Fruit fly (Drosophila melanogaster): ENCODE results near the gene ssx.

ssx gene

DNA sequence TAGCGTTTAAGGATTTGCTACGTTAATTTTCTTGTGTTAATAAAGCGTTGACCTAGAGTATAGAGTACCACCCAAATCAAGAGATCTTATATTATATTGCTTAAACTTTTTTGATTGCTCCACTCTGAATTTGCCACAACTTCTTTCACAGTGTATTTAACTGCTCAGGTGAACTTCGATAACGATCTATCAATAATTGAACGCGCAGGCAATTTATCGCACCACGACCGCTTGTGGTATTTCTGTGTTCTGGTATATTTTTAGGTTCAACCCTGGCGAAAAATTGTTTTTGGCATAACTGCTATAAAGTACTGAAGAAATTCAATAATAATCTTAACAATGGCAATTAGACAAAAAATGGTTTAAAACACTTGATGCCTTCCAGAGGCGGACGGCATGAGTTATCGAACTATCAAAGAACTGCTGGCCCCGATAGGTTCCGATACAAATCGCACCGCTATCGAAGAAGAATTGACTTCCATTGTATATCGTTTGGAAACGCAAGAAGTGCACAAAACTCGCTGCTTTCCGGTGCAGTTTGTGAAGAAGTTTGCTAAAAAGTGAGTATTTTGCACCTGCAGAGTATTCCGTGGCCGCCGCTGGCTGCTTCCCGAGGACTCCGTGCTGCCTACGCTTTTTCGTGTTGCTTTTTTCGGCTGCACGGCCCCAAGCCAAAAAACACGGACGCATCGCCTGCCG is at the start of gene ssx:
ssx (plus strand) TSS at position 477 of the 699 bp plus-strand sequence.
- TF ChIP-seq Dll (optimal IDR thresholded peaks at IDR 0.05) (no peak), EcR (GFP tag; optimal IDR thresholded peaks at IDR 0.05) (no peak), psq (optimal IDR thresholded peaks at IDR 0.05) (no peak), usp (GFP tag; optimal IDR thresholded peaks at IDR 0.05) (no peak), CG8478 (optimal IDR thresholded peaks at IDR 0.05) (no peak), pan (optimal IDR thresholded peaks at IDR 0.05) (no peak)

DNA sequence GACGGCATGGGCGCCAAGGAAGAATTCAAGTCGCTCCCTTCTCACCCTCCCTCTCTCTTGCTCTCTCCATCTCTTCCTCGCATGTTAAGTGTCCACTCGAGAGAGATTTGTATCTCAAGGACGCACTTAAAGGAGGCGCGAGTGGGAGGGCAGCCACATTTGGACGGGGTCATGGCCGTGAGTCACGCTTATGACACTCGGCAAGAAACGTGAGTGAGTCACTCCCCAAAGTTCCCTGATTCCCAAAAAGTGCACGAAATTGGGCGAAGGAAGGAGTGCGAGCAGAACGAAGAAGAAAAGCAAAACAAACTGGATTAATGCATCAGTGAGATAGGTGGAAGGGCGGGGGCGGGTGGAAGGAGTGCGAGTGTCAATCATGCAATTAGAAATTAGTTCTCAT is 49.3 kb upstream of the ssx start:
- TF ChIP-seq Dll (optimal IDR thresholded peaks at IDR 0.05): no peak
- no peak for TF ChIP-seq EcR (GFP tag; optimal IDR thresholded peaks at IDR 0.05)
- no peak for TF ChIP-seq pan (optimal IDR thresholded peaks at IDR 0.05)

DNA sequence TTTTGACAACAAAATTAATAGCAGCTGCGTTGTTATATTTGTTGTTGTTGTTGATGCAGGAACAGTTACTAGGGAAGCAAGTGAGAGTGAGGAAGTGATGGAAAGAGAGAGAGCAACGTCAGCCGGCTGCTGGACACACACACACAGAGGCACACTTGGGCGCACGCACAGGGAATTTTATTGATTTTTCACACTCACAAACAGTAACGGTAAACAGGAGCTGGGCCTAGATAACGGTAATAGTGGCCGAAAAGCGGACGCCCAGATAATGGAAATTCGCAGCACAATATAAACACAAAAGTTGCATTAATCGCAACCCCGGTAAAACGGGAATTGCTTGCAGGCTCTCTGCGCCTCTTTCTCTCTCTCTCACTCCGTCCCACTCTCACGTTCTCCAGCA is 48.7 kb upstream of the ssx start:
- no peak for TF ChIP-seq usp (GFP tag; optimal IDR thresholded peaks at IDR 0.05)
- no peak for TF ChIP-seq EcR (GFP tag; optimal IDR thresholded peaks at IDR 0.05)
- TF ChIP-seq CG8478 (optimal IDR thresholded peaks at IDR 0.05): no peak
- TF ChIP-seq psq (optimal IDR thresholded peaks at IDR 0.05): no peak
- TF ChIP-seq pan (optimal IDR thresholded peaks at IDR 0.05): no peak
- no peak for TF ChIP-seq Dll (optimal IDR thresholded peaks at IDR 0.05)

DNA sequence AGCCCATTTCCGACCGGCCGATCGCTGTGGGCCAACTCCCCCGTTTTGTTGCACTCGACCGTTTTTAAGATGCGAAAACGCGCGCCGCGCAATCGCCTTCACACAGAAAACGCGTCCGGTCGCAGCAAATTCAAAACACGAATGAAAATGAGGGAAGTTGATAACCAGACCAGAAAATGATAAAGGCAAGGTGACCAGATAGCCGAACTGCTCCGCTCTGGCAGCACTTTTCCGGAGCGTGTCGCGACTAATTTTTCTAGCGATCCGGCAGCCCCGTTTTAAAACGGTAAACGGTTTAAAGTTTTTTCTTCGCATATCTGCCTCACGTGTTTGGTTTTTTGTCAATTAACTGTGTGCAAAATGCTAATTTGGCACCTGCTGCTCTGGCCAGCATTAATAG is 48.2 kb upstream of the ssx start, which contains the start of gene DAAM:
DAAM (minus strand) TSS at position 149 of the 400 bp plus-strand sequence.
- TF ChIP-seq EcR (GFP tag; optimal IDR thresholded peaks at IDR 0.05) (no peak), usp (GFP tag; optimal IDR thresholded peaks at IDR 0.05) (no peak), pan (optimal IDR thresholded peaks at IDR 0.05) (no peak), psq (optimal IDR thresholded peaks at IDR 0.05) (no peak), CG8478 (optimal IDR thresholded peaks at IDR 0.05) (no peak), Dll (optimal IDR thresholded peaks at IDR 0.05) (no peak)

DNA sequence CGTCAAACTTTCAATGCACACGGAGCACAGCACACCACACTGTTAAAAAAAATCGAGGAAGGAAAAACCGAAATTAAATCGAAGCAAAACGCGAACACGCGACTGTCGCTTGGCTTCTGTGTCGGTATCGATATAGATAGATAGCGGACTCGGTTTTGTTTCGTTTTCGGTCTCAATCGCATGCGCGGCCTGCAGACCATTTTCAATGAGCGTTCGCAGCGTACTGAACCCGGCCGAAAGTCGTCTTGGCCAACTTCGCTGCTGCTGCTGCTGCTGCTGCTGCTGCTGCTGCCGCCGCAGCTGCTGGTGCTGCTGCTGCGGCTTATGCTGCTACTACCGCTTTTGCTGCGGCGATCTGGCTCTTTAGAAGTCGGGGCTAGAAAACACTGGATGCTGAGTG is 32.4 kb upstream of the ssx start:
- TF ChIP-seq CG8478 (optimal IDR thresholded peaks at IDR 0.05) (no peak), usp (GFP tag; optimal IDR thresholded peaks at IDR 0.05) (no peak), psq (optimal IDR thresholded peaks at IDR 0.05) (no peak), EcR (GFP tag; optimal IDR thresholded peaks at IDR 0.05) (no peak), pan (optimal IDR thresholded peaks at IDR 0.05) (no peak), Dll (optimal IDR thresholded peaks at IDR 0.05) (no peak)

DNA sequence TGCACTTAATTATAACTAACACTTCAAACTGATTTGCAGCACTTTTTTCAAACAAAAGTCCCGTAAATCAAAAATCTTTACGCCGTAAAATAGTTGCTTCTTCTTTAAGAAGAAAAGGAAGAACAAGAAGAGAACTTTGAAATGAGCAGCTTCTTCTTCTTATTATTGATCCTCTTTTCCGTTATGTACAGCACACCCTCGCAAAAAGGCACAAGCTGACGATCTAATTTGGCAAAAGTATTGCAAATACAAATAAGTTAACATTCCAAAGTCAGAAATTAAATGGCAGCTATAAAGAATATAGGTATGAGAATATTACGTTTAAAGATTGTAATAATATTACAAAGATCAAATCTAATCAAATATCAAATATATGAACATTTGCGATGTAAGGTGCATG is 28.9 kb upstream of the ssx start, which contains the start of gene CG11409:
CG11409 (minus strand) TSS at position 60 of the 400 bp plus-strand sequence.
- TF ChIP-seq Dll (optimal IDR thresholded peaks at IDR 0.05): no peak
- TF ChIP-seq CG8478 (optimal IDR thresholded peaks at IDR 0.05): no peak
- TF ChIP-seq EcR (GFP tag; optimal IDR thresholded peaks at IDR 0.05): no peak
- no peak for TF ChIP-seq usp (GFP tag; optimal IDR thresholded peaks at IDR 0.05)
- no peak for TF ChIP-seq pan (optimal IDR thresholded peaks at IDR 0.05)
- no peak for TF ChIP-seq psq (optimal IDR thresholded peaks at IDR 0.05)

DNA sequence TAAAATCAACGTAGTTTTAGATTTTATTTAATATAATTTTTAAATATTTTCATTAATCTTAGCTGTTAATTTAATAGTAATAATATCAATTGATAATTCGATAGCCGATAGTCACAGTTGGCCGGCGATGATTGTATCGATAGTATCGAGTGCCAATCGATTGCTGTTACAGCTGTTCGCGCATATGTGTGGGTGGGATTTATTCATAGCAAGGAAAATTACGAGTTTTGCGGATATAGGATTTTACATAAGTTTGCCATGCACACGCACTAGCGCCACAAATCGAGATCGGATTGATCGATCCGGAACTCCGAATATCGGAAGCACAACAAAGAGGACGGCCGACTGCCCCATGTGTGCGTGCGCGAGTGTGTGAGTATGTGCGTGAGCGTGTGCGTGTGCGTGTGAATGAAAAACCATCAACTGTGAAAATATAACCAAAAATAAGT is 28.4 kb upstream of the ssx start, which contains the start of gene Naa30A:
Naa30A (plus strand) TSS at position 163 of the 449 bp plus-strand sequence.
- TF ChIP-seq pan (optimal IDR thresholded peaks at IDR 0.05): no peak
- no peak for TF ChIP-seq Dll (optimal IDR thresholded peaks at IDR 0.05)
- no peak for TF ChIP-seq CG8478 (optimal IDR thresholded peaks at IDR 0.05)
- no peak for TF ChIP-seq usp (GFP tag; optimal IDR thresholded peaks at IDR 0.05)
- no peak for TF ChIP-seq EcR (GFP tag; optimal IDR thresholded peaks at IDR 0.05)
- no peak for TF ChIP-seq psq (optimal IDR thresholded peaks at IDR 0.05)

DNA sequence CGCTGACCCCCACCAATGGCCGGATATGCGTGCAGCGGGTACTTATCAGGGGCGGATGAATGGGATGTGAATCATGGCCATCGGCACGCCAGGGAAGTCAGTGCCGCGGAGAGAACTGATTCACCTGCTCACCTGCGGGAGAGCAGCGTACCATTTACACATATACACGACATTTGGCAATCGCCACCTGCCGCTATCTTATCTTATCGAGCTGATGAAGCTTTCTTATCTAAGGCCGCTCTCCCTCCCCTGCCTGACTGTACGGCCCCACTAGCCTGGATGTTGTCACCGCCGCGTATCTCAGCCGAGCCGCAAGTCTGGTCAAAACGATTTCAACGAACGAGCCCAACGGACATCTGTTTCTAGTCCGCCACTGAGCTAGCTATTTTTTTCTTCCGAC is 24.1 kb upstream of the ssx start, which contains the start of gene Tsp2A:
Tsp2A (plus strand) TSS at position 298 of the 400 bp plus-strand sequence.
- TF ChIP-seq CG8478 (optimal IDR thresholded peaks at IDR 0.05) (no peak), EcR (GFP tag; optimal IDR thresholded peaks at IDR 0.05) (no peak), usp (GFP tag; optimal IDR thresholded peaks at IDR 0.05) (no peak), psq (optimal IDR thresholded peaks at IDR 0.05) (no peak), Dll (optimal IDR thresholded peaks at IDR 0.05) (no peak), pan (optimal IDR thresholded peaks at IDR 0.05) (no peak)

DNA sequence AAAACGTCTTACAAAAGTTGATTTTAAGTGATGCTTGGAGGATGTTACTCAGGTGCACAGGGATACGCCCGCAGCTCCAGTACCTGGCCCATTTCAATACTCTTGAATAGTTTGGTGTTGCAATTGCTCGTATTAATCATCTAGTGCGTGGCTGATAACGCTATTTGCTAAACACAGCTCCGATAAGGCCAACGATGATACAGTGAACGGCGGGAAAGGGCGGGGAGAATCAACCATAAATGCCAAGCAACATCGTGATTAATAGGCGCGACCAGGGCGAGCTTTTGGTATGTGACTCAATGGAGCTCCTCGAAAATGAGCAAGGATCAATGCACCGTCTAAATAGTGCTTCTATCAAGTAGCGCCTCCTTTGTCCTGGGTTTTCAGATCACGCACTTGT is 23.5 kb upstream of the ssx start:
- TF ChIP-seq pan (optimal IDR thresholded peaks at IDR 0.05): no peak

DNA sequence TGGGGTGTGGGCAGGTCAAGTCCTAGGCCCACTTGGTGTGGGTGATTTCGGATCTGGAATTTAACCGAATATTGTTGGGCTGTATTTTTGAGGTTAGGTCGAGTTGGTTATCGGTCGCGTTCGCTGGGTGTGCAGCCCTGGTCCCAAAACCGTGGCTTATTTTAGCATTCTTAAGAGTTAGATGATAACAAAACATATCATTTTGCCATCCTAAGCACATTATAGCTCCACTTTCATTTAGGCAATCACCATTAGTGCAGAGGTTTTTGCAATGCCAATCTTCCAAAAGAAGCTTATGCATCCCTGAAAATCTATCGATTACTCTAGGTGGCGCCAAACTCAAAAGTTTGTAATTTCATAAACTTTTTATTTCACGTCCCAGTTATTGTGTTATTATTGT is 21.1 kb upstream of the ssx start, which contains the start of gene MTPAP:
MTPAP (minus strand) TSS at position 103 of the 400 bp plus-strand sequence.
- TF ChIP-seq Dll (optimal IDR thresholded peaks at IDR 0.05): no peak
- no peak for TF ChIP-seq CG8478 (optimal IDR thresholded peaks at IDR 0.05)
- TF ChIP-seq psq (optimal IDR thresholded peaks at IDR 0.05): no peak
- no peak for TF ChIP-seq pan (optimal IDR thresholded peaks at IDR 0.05)
- TF ChIP-seq EcR (GFP tag; optimal IDR thresholded peaks at IDR 0.05): no peak
- TF ChIP-seq usp (GFP tag; optimal IDR thresholded peaks at IDR 0.05): no peak

DNA sequence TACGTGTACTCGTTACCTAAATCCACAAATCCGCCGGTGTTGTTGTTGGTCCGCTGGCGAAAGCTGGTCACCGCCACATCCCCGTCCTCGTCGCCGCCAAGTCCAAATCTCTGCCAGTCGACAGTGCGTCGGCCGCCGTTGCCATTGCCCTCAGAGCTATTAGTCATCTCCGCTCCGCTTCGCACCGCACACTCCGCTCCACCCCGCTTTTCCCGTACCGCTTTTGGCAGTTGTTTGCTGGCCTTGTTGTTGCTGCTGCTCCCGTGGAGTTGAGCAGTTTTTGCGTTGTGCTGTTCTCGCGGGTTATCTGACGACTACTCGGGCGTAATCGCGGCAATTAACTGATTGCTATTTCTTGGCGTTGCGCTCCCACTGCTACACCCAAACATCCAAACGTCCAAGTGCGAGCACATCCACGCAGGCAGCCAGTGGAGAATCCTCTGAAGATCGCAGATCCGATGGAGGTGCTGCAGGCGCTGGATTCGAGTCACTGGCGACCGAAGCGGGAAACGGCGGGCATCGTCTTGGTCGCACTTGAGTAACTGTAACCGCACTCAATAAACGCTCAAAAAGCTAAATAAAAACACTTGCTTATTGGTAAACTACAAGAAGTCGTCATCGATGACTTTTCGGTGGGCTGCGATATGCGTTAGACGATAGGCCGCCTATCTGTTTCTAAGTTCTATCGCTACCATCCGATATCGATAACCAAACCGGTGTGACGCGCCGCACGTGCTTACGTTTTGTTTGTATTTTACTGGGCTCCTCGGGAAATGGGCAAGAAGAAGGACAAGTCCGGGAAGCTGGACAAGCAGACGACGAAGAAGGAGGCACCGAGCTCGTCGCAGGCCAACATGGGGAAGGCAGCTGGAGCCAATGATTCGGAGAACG is 16.8 kb upstream of the ssx start, which contains the start of the genes CG12773 and CG11417:
CG12773 (minus strand) TSS at position 660 of the 891 bp plus-strand sequence.
CG11417 (plus strand) TSS at position 693 of the 891 bp plus-strand sequence.
- TF ChIP-seq EcR (GFP tag; optimal IDR thresholded peaks at IDR 0.05): no peak
- TF ChIP-seq pan (optimal IDR thresholded peaks at IDR 0.05): no peak
- TF ChIP-seq Dll (optimal IDR thresholded peaks at IDR 0.05): no peak
- no peak for TF ChIP-seq psq (optimal IDR thresholded peaks at IDR 0.05)
- no peak for TF ChIP-seq usp (GFP tag; optimal IDR thresholded peaks at IDR 0.05)
- TF ChIP-seq CG8478 (optimal IDR thresholded peaks at IDR 0.05): no peak

DNA sequence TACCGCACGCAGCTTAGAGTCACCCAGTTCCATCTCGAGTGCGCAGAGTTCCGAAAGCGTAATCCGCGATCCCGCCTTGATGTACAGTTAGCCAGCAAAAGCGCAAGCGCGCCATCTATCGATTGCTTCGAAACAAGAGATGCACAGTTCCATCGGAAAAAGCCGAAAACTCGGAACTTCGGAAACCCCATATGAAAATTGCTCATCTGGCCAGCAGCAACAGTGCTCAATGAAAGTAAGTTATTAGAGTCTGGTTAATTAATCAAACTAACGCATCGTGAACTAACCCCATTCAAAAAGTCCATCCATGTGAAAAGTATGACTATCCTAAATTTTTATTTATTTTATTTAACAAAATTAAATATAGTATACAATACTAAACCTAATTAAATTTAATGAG is 12.9 kb upstream of the ssx start, which contains the start of gene png:
png (minus strand) TSS at position 101 of the 400 bp plus-strand sequence.
- TF ChIP-seq Dll (optimal IDR thresholded peaks at IDR 0.05) (no peak), pan (optimal IDR thresholded peaks at IDR 0.05) (no peak), usp (GFP tag; optimal IDR thresholded peaks at IDR 0.05) (no peak), CG8478 (optimal IDR thresholded peaks at IDR 0.05) (no peak), EcR (GFP tag; optimal IDR thresholded peaks at IDR 0.05) (no peak), psq (optimal IDR thresholded peaks at IDR 0.05) (no peak)
